Worm (Caenorhabditis elegans): ENCODE measurements around the gene mab-10.
A peak's percentile ranks its signal among the peaks of the same experiment; 100 is the strongest.

The mab-10 gene

DNA sequence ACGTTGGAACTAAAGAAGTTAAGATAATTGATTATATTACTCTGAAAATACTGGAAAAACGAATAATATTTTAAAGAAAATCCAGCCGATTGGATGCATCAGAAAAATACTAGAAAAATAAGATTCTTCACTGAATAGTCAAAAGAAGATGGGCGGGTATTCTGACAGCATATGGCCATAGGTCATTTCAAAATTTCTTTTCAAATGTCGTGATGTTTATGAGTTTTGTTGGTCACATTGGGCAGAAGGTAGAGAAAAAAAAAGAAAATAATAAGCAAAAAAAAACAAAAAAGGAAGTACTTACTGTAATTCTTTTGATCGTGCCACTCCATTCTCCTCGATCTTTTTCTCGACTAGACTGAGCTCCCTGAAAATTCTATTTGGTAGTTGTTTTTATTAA is 4.3 kb upstream of the mab-10 start, which contains the start of gene F59B10.5:
Gene F59B10.5 (minus strand): TSS at position 101 of the 400 bp plus-strand sequence.
- no peak for TF ChIP-seq F10B5.3 (tag; optimal IDR thresholded peaks at IDR 0.05)
- no peak for TF ChIP-seq nhr-6 (tag; optimal IDR thresholded peaks at IDR 0.05)
- no peak for TF ChIP-seq tra-1 (GFP tag; IDR thresholded peaks at IDR 0.05)
- TF ChIP-seq R02D3.7 (tag; optimal IDR thresholded peaks at IDR 0.05): no peak
- TF ChIP-seq ZK546.5 (tag; optimal IDR thresholded peaks at IDR 0.05): no peak
- no peak for TF ChIP-seq lin-39 (tag; optimal IDR thresholded peaks at IDR 0.05)
- no peak for TF ChIP-seq jun-1 (tag; optimal IDR thresholded peaks at IDR 0.05)
- no peak for TF ChIP-seq mep-1 (tag; optimal IDR thresholded peaks at IDR 0.05)
- no peak for TF ChIP-seq daf-12 (tag; optimal IDR thresholded peaks at IDR 0.05)
- no peak for TF ChIP-seq F26F4.8 (GFP tag; conservative IDR thresholded peaks at IDR 0.05)
- TF ChIP-seq unc-39 (tag; optimal IDR thresholded peaks at IDR 0.05): no peak
- no peak for TF ChIP-seq lin-38 (GFP tag; IDR thresholded peaks at IDR 0.05)
- TF ChIP-seq mdt-29 (GFP tag; IDR thresholded peaks at IDR 0.05): no peak
- no peak for TF ChIP-seq vab-7 (GFP tag; IDR thresholded peaks at IDR 0.05)
- TF ChIP-seq lsy-2 (tag; optimal IDR thresholded peaks at IDR 0.05): no peak
- no peak for TF ChIP-seq nhr-11 (tag; optimal IDR thresholded peaks at IDR 0.05)
- no peak for TF ChIP-seq zip-11 (GFP tag; IDR thresholded peaks at IDR 0.05)
- TF ChIP-seq unc-62 (GFP tag; optimal IDR thresholded peaks at IDR 0.05 in 1 of 2): no peak
- no peak for TF ChIP-seq unc-62 (tag; optimal IDR thresholded peaks at IDR 0.05)
- no peak for TF ChIP-seq nhr-25 (tag; optimal IDR thresholded peaks at IDR 0.05; ENCODE audit: borderline replicate concordance, insufficient read depth)

DNA sequence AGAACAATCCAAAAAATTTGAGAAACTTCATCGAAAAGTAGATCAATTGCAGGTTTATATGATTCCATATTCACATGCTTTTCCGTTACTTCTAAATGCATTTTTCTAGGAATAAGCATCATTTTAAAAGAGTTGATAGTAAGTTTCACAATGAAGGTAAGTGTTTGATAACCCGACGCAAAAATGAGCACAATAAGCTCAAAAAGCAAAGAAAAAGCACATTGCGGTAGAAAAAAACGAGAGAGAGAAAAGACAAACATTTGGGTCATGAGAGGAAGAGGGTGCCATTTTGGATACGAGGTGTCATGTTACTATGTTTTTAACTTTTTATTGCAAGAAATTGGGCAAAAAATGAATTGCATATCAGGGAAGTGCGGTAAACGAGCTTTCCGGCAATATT is 3.5 kb upstream of the mab-10 start, which contains the start of gene F59B10.6:
Gene F59B10.6 (minus strand): TSS at position 101 of the 400 bp plus-strand sequence.
- TF ChIP-seq ceh-82 (tag; optimal IDR thresholded peaks at IDR 0.05) (no peak), nhr-11 (tag; optimal IDR thresholded peaks at IDR 0.05) (no peak), daf-8 (GFP tag; IDR thresholded peaks at IDR 0.05) (no peak), ama-1 (optimal IDR thresholded peaks at IDR 0.05) (no peak), T20F7.1 (GFP tag; optimal IDR thresholded peaks at IDR 0.05) (no peak), nhr-42 (GFP tag; IDR thresholded peaks at IDR 0.05) (no peak)

DNA sequence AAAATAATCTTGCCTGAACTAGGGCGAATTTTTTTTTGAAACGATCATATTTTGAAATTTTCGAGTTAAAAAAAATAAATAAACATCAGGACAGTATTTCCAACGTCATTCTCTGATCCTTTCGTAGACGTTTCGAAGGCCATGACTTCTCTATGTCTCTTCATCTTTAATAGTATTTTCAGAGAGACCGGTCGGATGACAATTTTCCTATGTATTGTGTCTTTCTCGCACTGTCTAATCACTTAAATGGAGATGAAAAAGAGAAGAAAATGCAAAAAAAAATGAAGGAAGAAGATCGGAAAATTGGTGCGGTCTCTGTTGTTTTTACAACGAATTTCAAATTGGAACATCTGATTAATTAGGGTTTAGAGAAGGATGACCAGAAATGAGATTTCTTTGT is 2.8 kb upstream of the mab-10 start:
- TF ChIP-seq mdl-1 (tag; optimal IDR thresholded peaks at IDR 0.05): peak in 1 of 2 experiments; percentile 6
- no peak for TF ChIP-seq ceh-62 (tag; optimal IDR thresholded peaks at IDR 0.05)
- peak; percentile 53 for TF ChIP-seq nhr-28 (tag; optimal IDR thresholded peaks at IDR 0.05)
- TF ChIP-seq hlh-30 (tag; optimal IDR thresholded peaks at IDR 0.05; ENCODE audit: insufficient read depth): peak; percentile 38
- no peak for TF ChIP-seq vab-7 (GFP tag; IDR thresholded peaks at IDR 0.05)
- peak; percentile 41 for TF ChIP-seq mep-1 (tag; optimal IDR thresholded peaks at IDR 0.05)
- TF ChIP-seq unc-62 (GFP tag; optimal IDR thresholded peaks at IDR 0.05 in 1 of 2): peak in 1 of 2 experiments; percentile 31
- no peak for TF ChIP-seq unc-62 (tag; optimal IDR thresholded peaks at IDR 0.05)
- TF ChIP-seq Y5F2A.4 (GFP tag; optimal IDR thresholded peaks at IDR 0.05): no peak
- TF ChIP-seq dve-1 (tag; optimal IDR thresholded peaks at IDR 0.05; ENCODE audit: insufficient read depth): peak; percentile 26
- peak; percentile 50 for TF ChIP-seq hlh-11 (tag; optimal IDR thresholded peaks at IDR 0.05)
- no peak for TF ChIP-seq T20F7.1 (GFP tag; optimal IDR thresholded peaks at IDR 0.05)

DNA sequence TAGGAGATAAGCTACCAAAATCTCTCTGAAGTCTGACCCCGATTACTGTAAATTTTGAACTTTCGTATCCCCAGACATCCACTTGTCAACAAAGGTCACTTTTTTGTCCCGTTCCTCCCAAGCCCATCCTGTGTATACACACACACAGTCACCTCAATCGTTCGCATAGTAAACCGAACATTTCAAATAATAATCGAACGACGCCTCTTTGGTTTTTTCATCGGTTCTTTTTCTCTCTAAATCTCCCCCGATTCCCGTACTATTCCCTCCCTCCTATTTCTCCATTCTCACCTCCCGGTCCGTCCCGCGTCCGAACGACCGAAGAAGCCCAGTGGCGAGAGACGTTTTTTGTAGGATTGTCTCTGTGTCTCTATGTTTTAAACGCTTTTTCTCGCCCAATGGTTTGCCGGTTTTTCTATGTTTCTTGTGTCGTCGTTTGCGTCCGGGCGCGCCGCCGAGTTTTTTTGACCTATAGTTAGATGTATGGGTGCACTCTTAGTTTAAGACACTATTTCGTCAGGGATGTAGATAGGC is 1.4 kb downstream of the mab-10 start:
- TF ChIP-seq nhr-25 (tag; optimal IDR thresholded peaks at IDR 0.05; ENCODE audit: borderline replicate concordance, insufficient read depth): no peak
- TF ChIP-seq rbr-2 (tag; optimal IDR thresholded peaks at IDR 0.05): peak; percentile 27
- no peak for TF ChIP-seq zip-2 (tag; optimal IDR thresholded peaks at IDR 0.05)
- no peak for TF ChIP-seq ceh-44 (GFP tag; IDR thresholded peaks at IDR 0.05)
- TF ChIP-seq snpc-4 (tag; optimal IDR thresholded peaks at IDR 0.05): no peak
- TF ChIP-seq hlh-30 (tag; optimal IDR thresholded peaks at IDR 0.05; ENCODE audit: insufficient read depth): peak; percentile 4
- no peak for TF ChIP-seq mdt-29 (GFP tag; IDR thresholded peaks at IDR 0.05)
- peak; percentile 28 for TF ChIP-seq nhr-28 (tag; optimal IDR thresholded peaks at IDR 0.05)
- TF ChIP-seq mep-1 (tag; optimal IDR thresholded peaks at IDR 0.05): peak; percentile 34
- TF ChIP-seq mes-2 (tag; optimal IDR thresholded peaks at IDR 0.05; ENCODE audit: poor library complexity, severe bottlenecking): no peak
- no peak for TF ChIP-seq lin-15B (tag; optimal IDR thresholded peaks at IDR 0.05)
- no peak for TF ChIP-seq unc-130 (GFP tag; optimal IDR thresholded peaks at IDR 0.05)
- TF ChIP-seq zfp-3 (GFP tag; conservative IDR thresholded peaks at IDR 0.05): no peak
- peak; percentile 33 for TF ChIP-seq nhr-6 (tag; optimal IDR thresholded peaks at IDR 0.05)
- TF ChIP-seq hlh-11 (tag; optimal IDR thresholded peaks at IDR 0.05): peak; percentile 78
- TF ChIP-seq nhr-76 (tag; optimal IDR thresholded peaks at IDR 0.05): no peak
- peak; percentile 78 for TF ChIP-seq dve-1 (tag; optimal IDR thresholded peaks at IDR 0.05; ENCODE audit: insufficient read depth)
- TF ChIP-seq madf-5 (GFP tag; IDR thresholded peaks at IDR 0.05): no peak
- TF ChIP-seq lsy-2 (tag; optimal IDR thresholded peaks at IDR 0.05): peak in 1 of 2 experiments; percentile 28
- TF ChIP-seq nhr-48 (tag; optimal IDR thresholded peaks at IDR 0.05): peak; percentile 74
- TF ChIP-seq dpl-1 (GFP tag; optimal IDR thresholded peaks at IDR 0.05): peak; percentile 4
- no peak for TF ChIP-seq lin-38 (GFP tag; IDR thresholded peaks at IDR 0.05)
- no peak for TF ChIP-seq nhr-42 (GFP tag; IDR thresholded peaks at IDR 0.05)
- TF ChIP-seq mdl-1 (tag; optimal IDR thresholded peaks at IDR 0.05): peak in 1 of 2 experiments; percentile 58
